Worm (Caenorhabditis elegans) whole organism, L2 larva: ENCODE measurements around the gene ech-3.

ENCODE experiments used
- C34F6.9 ChIP-seq: fragments of 150-350 bp; optimal IDR thresholded peaks from 2 replicates; lab custom pipeline; 2014; ENCODE audit warnings: missing biosample characterization, missing genetic modification characterization
- F13H6.1 ChIP-seq: sonication (generic microtip); optimal IDR thresholded peaks from 2 replicates; lab custom pipeline; 2016; ENCODE audit warnings: missing genetic modification characterization, missing compliant biosample characterization
- R02D3.7 ChIP-seq: fragments of 150-350 bp; optimal IDR thresholded peaks from 2 replicates; lab custom pipeline; 2014; ENCODE audit warnings: missing biosample characterization, missing genetic modification characterization
- Y55F3AM.14 ChIP-seq: fragments of 200-800 bp; sonication (Bioruptor generic); optimal IDR thresholded peaks from 2 replicates; lab custom pipeline; 2018; ENCODE audit warnings: mild to moderate bottlenecking, missing genetic modification characterization, missing compliant biosample characterization
- ZK546.5 ChIP-seq: sonication (generic microtip); optimal IDR thresholded peaks from 2 replicates; lab custom pipeline; 2017; ENCODE audit warnings: missing biosample characterization, missing genetic modification characterization
- aly-2 ChIP-seq: fragments of 150-350 bp; optimal IDR thresholded peaks from 2 replicates; lab custom pipeline; 2014; ENCODE audit warnings: missing biosample characterization, missing genetic modification characterization
- ama-1 ChIP-seq: fragments of 150-350 bp; optimal IDR thresholded peaks from 2 replicates; lab custom pipeline; 2018; ENCODE audit warnings: inconsistent platforms
- blmp-1 ChIP-seq: sonication (generic microtip); optimal IDR thresholded peaks from 2 replicates; lab custom pipeline; 2017; ENCODE audit warnings: missing genetic modification characterization, mild to moderate bottlenecking, missing compliant biosample characterization, antibody characterized with exemption, moderate library complexity; ENCODE audit not compliant: insufficient read depth
- ceh-82 ChIP-seq: fragments of 150-350 bp; optimal IDR thresholded peaks from 2 replicates; lab custom pipeline; 2014; ENCODE audit warnings: missing biosample characterization, missing genetic modification characterization
- crh-2 ChIP-seq: sonication (generic microtip); optimal IDR thresholded peaks from 2 replicates; lab custom pipeline; 2017; ENCODE audit warnings: missing biosample characterization, missing genetic modification characterization
- dmd-4 ChIP-seq: sonication (generic microtip); optimal IDR thresholded peaks from 2 replicates; lab custom pipeline; 2017; ENCODE audit warnings: missing biosample characterization, missing genetic modification characterization
- egl-27 ChIP-seq: sonication (generic microtip); optimal IDR thresholded peaks from 3 replicates; lab custom pipeline; 2017; ENCODE audit warnings: missing biosample characterization, missing genetic modification reagents, missing genetic modification characterization
- elt-1 ChIP-seq: fragments of 150-350 bp; optimal IDR thresholded peaks from 2 replicates; lab custom pipeline; 2014; ENCODE audit warnings: missing biosample characterization, missing genetic modification characterization
- fos-1 ChIP-seq: fragments of 150-350 bp; optimal IDR thresholded peaks from 2 replicates; lab custom pipeline; 2014; ENCODE audit warnings: missing biosample characterization, missing genetic modification characterization
- gmeb-1 ChIP-seq: fragments of 150-350 bp; optimal IDR thresholded peaks from 2 replicates; lab custom pipeline; 2014; ENCODE audit warnings: missing biosample characterization, missing genetic modification characterization
- lin-13 ChIP-seq: fragments of 150-350 bp; optimal IDR thresholded peaks from 2 replicates; lab custom pipeline; 2014; ENCODE audit warnings: missing biosample characterization, missing genetic modification reagents, missing genetic modification characterization
- lin-39 ChIP-seq: fragments of 150-350 bp; optimal IDR thresholded peaks from 2 replicates; lab custom pipeline; 2014; ENCODE audit warnings: missing biosample characterization, missing genetic modification reagents, missing genetic modification characterization
- lsy-2 ChIP-seq, 2 experiments: fragments of 150-350 bp in 1 of 2; sonication (generic microtip) in 1 of 2; optimal IDR thresholded peaks; 2 replicates each; lab custom pipeline; 2014 to 2017; ENCODE audit warnings: missing biosample characterization in 2 of 2, missing genetic modification characterization in 2 of 2
- mab-5 ChIP-seq: fragments of 150-350 bp; optimal IDR thresholded peaks from 2 replicates; lab custom pipeline; 2014; ENCODE audit warnings: missing biosample characterization, missing genetic modification characterization
- mbf-1 ChIP-seq: sonication (generic microtip); optimal IDR thresholded peaks from 2 replicates; lab custom pipeline; 2017; ENCODE audit warnings: missing biosample characterization, missing genetic modification characterization
- mdl-1 ChIP-seq, 2 experiments: fragments of 150-350 bp in 1 of 2; sonication (generic microtip) in 1 of 2; optimal IDR thresholded peaks; 2 replicates each; lab custom pipeline; 2017; ENCODE audit warnings: missing biosample characterization in 2 of 2, missing genetic modification characterization in 2 of 2
- nhr-10 ChIP-seq: sonication (generic microtip); optimal IDR thresholded peaks from 2 replicates; lab custom pipeline; 2017; ENCODE audit warnings: missing biosample characterization, missing genetic modification characterization
- nhr-11 ChIP-seq: fragments of 150-350 bp; optimal IDR thresholded peaks from 2 replicates; lab custom pipeline; 2014; ENCODE audit warnings: missing biosample characterization, missing genetic modification characterization
- nhr-129 ChIP-seq: fragments of 150-350 bp; optimal IDR thresholded peaks from 2 replicates; lab custom pipeline; 2014; ENCODE audit warnings: missing biosample characterization, missing genetic modification characterization
- nhr-23 ChIP-seq: fragments of 150-350 bp; optimal IDR thresholded peaks from 2 replicates; lab custom pipeline; 2014; ENCODE audit warnings: missing biosample characterization, missing genetic modification reagents, missing genetic modification characterization
- nhr-237 ChIP-seq: fragments of 150-350 bp; optimal IDR thresholded peaks from 2 replicates; lab custom pipeline; 2014; ENCODE audit warnings: missing biosample characterization, missing genetic modification characterization
- nhr-25 ChIP-seq: fragments of 150-350 bp; sonication (generic microtip); optimal IDR thresholded peaks from 3 replicates; lab custom pipeline; 2014; ENCODE audit warnings: missing biosample characterization, missing genetic modification characterization
- nhr-6 ChIP-seq: fragments of 150-350 bp; optimal IDR thresholded peaks from 2 replicates; lab custom pipeline; 2014; ENCODE audit warnings: missing biosample characterization, missing genetic modification characterization
- sem-4 ChIP-seq: fragments of 150-350 bp; optimal IDR thresholded peaks from 2 replicates; lab custom pipeline; 2014; ENCODE audit warnings: missing biosample characterization, missing genetic modification reagents, missing genetic modification characterization
- skn-1 ChIP-seq: sonication (generic microtip); optimal IDR thresholded peaks from 2 replicates; lab custom pipeline; 2017; ENCODE audit warnings: missing biosample characterization, missing genetic modification characterization
- sma-3 ChIP-seq: sonication (generic microtip); optimal IDR thresholded peaks from 2 replicates; lab custom pipeline; 2016; ENCODE audit warnings: missing genetic modification reagents, missing genetic modification characterization, missing compliant biosample characterization
- sma-9 ChIP-seq, 2 experiments: fragments of 150-350 bp in 1 of 2; sonication (generic microtip) in 1 of 2; optimal IDR thresholded peaks; 2 replicates each; lab custom pipeline; 2014 to 2016; ENCODE audit warnings: missing genetic modification characterization in 2 of 2, mild to moderate bottlenecking in 1 of 2, missing biosample characterization in 1 of 2, missing compliant biosample characterization in 1 of 2, missing genetic modification reagents in 1 of 2, moderate library complexity in 1 of 2
- snpc-4 ChIP-seq: fragments of 150-350 bp; optimal IDR thresholded peaks from 2 replicates; lab custom pipeline; 2014; ENCODE audit warnings: missing biosample characterization, missing genetic modification characterization
- unc-39 ChIP-seq: fragments of 150-350 bp; optimal IDR thresholded peaks from 2 replicates; lab custom pipeline; 2014; ENCODE audit warnings: missing biosample characterization, missing genetic modification characterization
- unc-55 ChIP-seq: fragments of 150-350 bp; sonication (generic microtip); optimal IDR thresholded peaks from 3 replicates; lab custom pipeline; 2014; ENCODE audit warnings: missing biosample characterization, missing genetic modification reagents, missing genetic modification characterization
- zag-1 ChIP-seq: fragments of 150-350 bp; optimal IDR thresholded peaks from 2 replicates; lab custom pipeline; 2014; ENCODE audit warnings: missing biosample characterization, missing genetic modification characterization
- ztf-1 ChIP-seq: fragments of 200-800 bp; sonication (Bioruptor generic); conservative IDR thresholded peaks from 2 replicates; pipeline ENCODE4 v1.3.6; 2022; ENCODE audit warnings: missing genetic modification characterization, missing compliant biosample characterization
- ztf-11 ChIP-seq: sonication (generic microtip); optimal IDR thresholded peaks from 2 replicates; lab custom pipeline; 2017; ENCODE audit warnings: missing biosample characterization, missing genetic modification characterization
- ztf-4 ChIP-seq: fragments of 150-350 bp; optimal IDR thresholded peaks from 2 replicates; lab custom pipeline; 2014; ENCODE audit warnings: missing biosample characterization, missing genetic modification characterization

The ech-3 gene

ce11 chrV:8013901-8014388 lies 8.1 kb upstream of the ech-3 start, which contains the start of gene Y97E10AR.6:
Y97E10AR.6 (minus strand) TSS chrV:8013951.
- TF ChIP-seq ama-1 (lab: Kevin White, UChicago) (no peak), nhr-23 (no peak), crh-2 (tag; lab: Kevin White, UChicago) (no peak), lsy-2 (tag; optimal IDR thresholded peaks at IDR 0.05; lab: Kevin White, UChicago) (peak in 1 of 2 experiments; percentile 44), fos-1 (peak; percentile 19), ceh-82 (tag; lab: Kevin White, UChicago) (no peak), mdl-1 (tag; optimal IDR thresholded peaks at IDR 0.05; lab: Kevin White, UChicago) (no peak), Y55F3AM.14 (GFP tag; lab: Kevin White, UChicago) (no peak), sma-3 (GFP tag; lab: Kevin White, UChicago) (no peak), unc-55 (peak; percentile 70), C34F6.9 (tag; lab: Kevin White, UChicago) (peak; percentile 78), nhr-129 (tag; lab: Kevin White, UChicago) (peak; percentile 74), sem-4 (tag; lab: Kevin White, UChicago) (no peak), R02D3.7 (tag; lab: Kevin White, UChicago) (no peak), ztf-4 (tag; lab: Kevin White, UChicago) (no peak), nhr-11 (tag; lab: Kevin White, UChicago) (no peak), nhr-6 (no peak), mab-5 (no peak)
- TF ChIP-seq, all 48 proteins: peak for 5

ce11 chrV:8016928-8017327 lies 5.1 kb upstream of the ech-3 start, which contains the start of gene sptl-2:
sptl-2 (plus strand) TSS chrV:8017207.
- TF ChIP-seq sma-9 (GFP tag; optimal IDR thresholded peaks at IDR 0.05; lab: Kevin White, UChicago) (peak; percentile 16), sma-9 (tag; optimal IDR thresholded peaks at IDR 0.05; lab: Kevin White, UChicago) (no peak), fos-1 (peak; percentile 79), nhr-129 (tag; lab: Kevin White, UChicago) (no peak)
- TF ChIP-seq, all 48 proteins: peak for 2

- TF ChIP-seq lin-39 (tag; lab: Kevin White, UChicago) (no peak), ztf-1 (GFP tag; lab: Robert Waterston, UW) (no peak), F13H6.1 (tag; lab: Kevin White, UChicago) (no peak), mbf-1 (tag; lab: Kevin White, UChicago) (no peak), ZK546.5 (tag; lab: Kevin White, UChicago) (no peak), snpc-4 (tag; lab: Kevin White, UChicago) (no peak), zag-1 (tag; lab: Kevin White, UChicago) (no peak), nhr-25 (no peak), blmp-1 (no peak), unc-39 (tag; lab: Kevin White, UChicago) (no peak), aly-2 (tag; lab: Kevin White, UChicago) (no peak), ztf-11 (no peak), gmeb-1 (tag; lab: Kevin White, UChicago) (peak; percentile 11), dmd-4 (tag; lab: Kevin White, UChicago) (no peak), fos-1 (peak; percentile 97), sma-9 (GFP tag; optimal IDR thresholded peaks at IDR 0.05; lab: Kevin White, UChicago) (peak; percentile 49), sma-9 (tag; optimal IDR thresholded peaks at IDR 0.05; lab: Kevin White, UChicago) (no peak)
These were observed 4.1 kb upstream of the ech-3 start for ce11 chrV:8017924-8018323.

- TF ChIP-seq nhr-10 (tag; lab: Kevin White, UChicago) (no peak), crh-2 (tag; lab: Kevin White, UChicago) (no peak), fos-1 (peak; percentile 62)
- TF ChIP-seq, all 48 proteins: peak for 1
These were observed 3.1 kb upstream of the ech-3 start for ce11 chrV:8018919-8019318.

- no peak for TF ChIP-seq lsy-2 (tag; optimal IDR thresholded peaks at IDR 0.05; lab: Kevin White, UChicago)
- no peak for TF ChIP-seq egl-27 (tag; lab: Kevin White, UChicago)
- TF ChIP-seq ztf-11, result no peak
- TF ChIP-seq nhr-129 (tag; lab: Kevin White, UChicago), result no peak
- no peak for TF ChIP-seq sem-4 (tag; lab: Kevin White, UChicago)
- TF ChIP-seq nhr-6, result no peak
- TF ChIP-seq ama-1 (lab: Kevin White, UChicago), result no peak
- peak; percentile 50 for TF ChIP-seq fos-1
- no peak for TF ChIP-seq skn-1 (tag; lab: Kevin White, UChicago)
- no peak for TF ChIP-seq nhr-237
- TF ChIP-seq lin-13, result no peak
- TF ChIP-seq ztf-1 (GFP tag; lab: Robert Waterston, UW), result no peak
- no peak for TF ChIP-seq elt-1 (tag; lab: Kevin White, UChicago)
- no peak for TF ChIP-seq zag-1 (tag; lab: Kevin White, UChicago)
- no peak for TF ChIP-seq sma-3 (GFP tag; lab: Kevin White, UChicago)
- TF ChIP-seq sma-9 (GFP tag; optimal IDR thresholded peaks at IDR 0.05; lab: Kevin White, UChicago), result peak; percentile 5
- no peak for TF ChIP-seq sma-9 (tag; optimal IDR thresholded peaks at IDR 0.05; lab: Kevin White, UChicago)
These were observed 2.2 kb upstream of the ech-3 start for ce11 chrV:8019783-8020182.
